Worm (Caenorhabditis elegans) whole organism, young adult: Measurements from ENCODE around the gene T27A10.5.
A peak's percentile ranks its signal among the peaks of the same experiment; 100 is the strongest.

Experiments used
- C06A6.2 ChIP-seq: fragments of 200-800 bp; sonication (Bioruptor generic); conservative IDR thresholded peaks from 2 replicates; pipeline ENCODE4 v1.3.6; 2022; ENCODE audit warnings: missing genetic modification characterization, missing compliant biosample characterization
- F22D6.2 ChIP-seq: sonication (generic microtip); optimal IDR thresholded peaks from 2 replicates; lab custom pipeline; 2016; ENCODE audit warnings: mild to moderate bottlenecking, missing genetic modification characterization, missing compliant biosample characterization
- F49E8.2 ChIP-seq: sonication (generic microtip); optimal IDR thresholded peaks from 3 replicates; lab custom pipeline; 2017; ENCODE audit warnings: missing genetic modification characterization, mild to moderate bottlenecking, missing compliant biosample characterization, antibody characterized with exemption, moderate library complexity; ENCODE audit not compliant: insufficient read depth
- F55B11.4 ChIP-seq: sonication (generic microtip); optimal IDR thresholded peaks from 2 replicates; lab custom pipeline; 2016; ENCODE audit warnings: missing compliant biosample characterization, missing genetic modification characterization, borderline replicate concordance; ENCODE audit not compliant: insufficient read depth
- F57A8.1 ChIP-seq: fragments of 200-800 bp; sonication (Bioruptor generic); optimal IDR thresholded peaks from 2 replicates; lab custom pipeline; 2018; ENCODE audit warnings: mild to moderate bottlenecking, missing genetic modification characterization, moderate library complexity, missing compliant biosample characterization
- T07F8.4 ChIP-seq: sonication (generic microtip); optimal IDR thresholded peaks from 2 replicates; lab custom pipeline; 2016; ENCODE audit warnings: mild to moderate bottlenecking, missing genetic modification characterization, moderate library complexity, missing compliant biosample characterization
- aptf-2 ChIP-seq: fragments of 200-800 bp; sonication (Bioruptor generic); conservative IDR thresholded peaks from 2 replicates; pipeline ENCODE4 v1.3.6; 2022; ENCODE audit warnings: missing genetic modification reagents, missing genetic modification characterization, missing compliant biosample characterization
- aptf-3 ChIP-seq: fragments of 200-800 bp; sonication (Bioruptor generic); IDR thresholded peaks from 2 replicates; pipeline ENCODE4 v1.3.6; 2022; ENCODE audit warnings: missing genetic modification characterization, missing compliant biosample characterization
- athp-1 ChIP-seq: sonication (generic microtip); optimal IDR thresholded peaks from 2 replicates; lab custom pipeline; 2017; ENCODE audit warnings: mild to moderate bottlenecking, missing genetic modification characterization, missing compliant biosample characterization
- attf-5 ChIP-seq: fragments of 200-800 bp; sonication (Bioruptor generic); optimal IDR thresholded peaks from 2 replicates; lab custom pipeline; 2018; ENCODE audit warnings: mild to moderate bottlenecking, missing genetic modification characterization, missing compliant biosample characterization
- cebp-1 ChIP-seq, 2 experiments: fragments of 200-800 bp in 1 of 2; sonication (Bioruptor generic) in 1 of 2; sonication (generic microtip) in 1 of 2; IDR thresholded peaks in 1 of 2; optimal IDR thresholded peaks in 1 of 2; 2 replicates each; pipeline versions ENCODE4 v1.3.6 to Lab custom; 2017 to 2022; ENCODE audit warnings: missing compliant biosample characterization in 2 of 2, missing genetic modification characterization in 2 of 2, mild to moderate bottlenecking in 1 of 2, missing genetic modification reagents in 1 of 2, moderate library complexity in 1 of 2
- cebp-2 ChIP-seq: fragments of 200-800 bp; sonication (Bioruptor generic); IDR thresholded peaks from 2 replicates; pipeline ENCODE4 v1.3.6; 2022; ENCODE audit warnings: missing genetic modification characterization, missing compliant biosample characterization
- ceh-27 ChIP-seq: fragments of 200-800 bp; sonication (Bioruptor generic); optimal IDR thresholded peaks from 2 replicates; lab custom pipeline; 2018; ENCODE audit warnings: mild to moderate bottlenecking, missing genetic modification characterization, moderate library complexity, missing compliant biosample characterization
- ceh-79 ChIP-seq: sonication (generic microtip); optimal IDR thresholded peaks from 2 replicates; lab custom pipeline; 2017; ENCODE audit warnings: mild to moderate bottlenecking, missing genetic modification characterization, missing compliant biosample characterization
- die-1 ChIP-seq: sonication (generic microtip); optimal IDR thresholded peaks from 2 replicates; lab custom pipeline; 2016; ENCODE audit warnings: missing genotype, mild to moderate bottlenecking, missing genetic modification characterization, missing compliant biosample characterization
- dpff-1 ChIP-seq: sonication (generic microtip); optimal IDR thresholded peaks from 2 replicates; lab custom pipeline; 2017; ENCODE audit warnings: mild to moderate bottlenecking, missing genetic modification characterization, missing compliant biosample characterization
- efl-1 ChIP-seq: fragments of 150-350 bp; optimal IDR thresholded peaks from 2 replicates; lab custom pipeline; 2014; ENCODE audit warnings: missing biosample characterization, missing genetic modification reagents, missing genetic modification characterization
- egrh-3 ChIP-seq: fragments of 200-800 bp; sonication (Bioruptor generic); IDR thresholded peaks from 2 replicates; pipeline ENCODE4 v1.3.6; 2022; ENCODE audit warnings: missing genetic modification reagents, missing genetic modification characterization, missing compliant biosample characterization
- fkh-3 ChIP-seq: sonication (generic microtip); optimal IDR thresholded peaks from 2 replicates; lab custom pipeline; 2016; ENCODE audit warnings: mild to moderate bottlenecking, missing genetic modification characterization, missing compliant biosample characterization
- hlh-26 ChIP-seq: fragments of 200-800 bp; sonication (Bioruptor generic); conservative IDR thresholded peaks from 2 replicates; pipeline ENCODE4 v1.3.6; 2022; ENCODE audit warnings: missing genetic modification reagents, missing genetic modification characterization, missing compliant biosample characterization
- hmg-1.2 ChIP-seq: fragments of 200-800 bp; sonication (Bioruptor generic); IDR thresholded peaks from 2 replicates; pipeline ENCODE4 v1.3.6; 2022; ENCODE audit warnings: missing genetic modification reagents, missing genetic modification characterization, missing compliant biosample characterization
- hmg-20 ChIP-seq: fragments of 200-800 bp; sonication (Bioruptor generic); IDR thresholded peaks from 2 replicates; pipeline ENCODE4 v1.3.6; 2022; ENCODE audit warnings: missing genetic modification reagents, missing genetic modification characterization, missing compliant biosample characterization
- lin-54 ChIP-seq: fragments of 200-800 bp; sonication (Bioruptor generic); optimal IDR thresholded peaks from 2 replicates; lab custom pipeline; 2018; ENCODE audit warnings: mild to moderate bottlenecking, missing genetic modification characterization, missing compliant biosample characterization
- madf-3 ChIP-seq: fragments of 200-800 bp; sonication (Bioruptor generic); IDR thresholded peaks from 2 replicates; pipeline ENCODE4 v1.3.6; 2022; ENCODE audit warnings: missing genetic modification reagents, missing genetic modification characterization, missing compliant biosample characterization
- madf-6 ChIP-seq: fragments of 200-800 bp; sonication (Bioruptor generic); IDR thresholded peaks from 2 replicates; pipeline ENCODE4 v1.3.6; 2022; ENCODE audit warnings: missing genetic modification reagents, missing genetic modification characterization, missing compliant biosample characterization
- mcd-1 ChIP-seq: fragments of 200-800 bp; sonication (Bioruptor generic); IDR thresholded peaks from 2 replicates; pipeline ENCODE4 v1.3.6; 2022; ENCODE audit warnings: missing genetic modification reagents, missing genetic modification characterization, missing compliant biosample characterization
- mxl-1 ChIP-seq: sonication (generic microtip); optimal IDR thresholded peaks from 2 replicates; lab custom pipeline; 2016; ENCODE audit warnings: missing genetic modification characterization, missing compliant biosample characterization
- nhr-179 ChIP-seq: sonication (generic microtip); optimal IDR thresholded peaks from 2 replicates; lab custom pipeline; 2016; ENCODE audit warnings: mild to moderate bottlenecking, missing genetic modification characterization, missing compliant biosample characterization
- nhr-90 ChIP-seq: sonication (generic microtip); optimal IDR thresholded peaks from 2 replicates; lab custom pipeline; 2016; ENCODE audit warnings: missing genotype, mild to moderate bottlenecking, missing genetic modification characterization, missing compliant biosample characterization
- pbrm-1 ChIP-seq: fragments of 200-800 bp; sonication (Bioruptor generic); IDR thresholded peaks from 2 replicates; pipeline ENCODE4 v1.3.6; 2022; ENCODE audit warnings: missing genetic modification reagents, missing genetic modification characterization, missing compliant biosample characterization
- rcor-1 ChIP-seq: fragments of 200-800 bp; sonication (Bioruptor generic); IDR thresholded peaks from 2 replicates; pipeline ENCODE4 v1.3.6; 2022; ENCODE audit warnings: missing genetic modification reagents, missing genetic modification characterization, missing compliant biosample characterization
- rec-8 ChIP-seq, 2 experiments: sonication (generic microtip); optimal IDR thresholded peaks; 2 replicates each; lab custom pipeline; 2016; ENCODE audit warnings: mild to moderate bottlenecking in 2 of 2, missing genetic modification characterization in 2 of 2, missing genetic modification reagents in 2 of 2, missing genotype in 2 of 2, missing biosample characterization in 1 of 2, missing compliant biosample characterization in 1 of 2, moderate library complexity in 1 of 2
- sea-2 ChIP-seq: fragments of 200-800 bp; sonication (Bioruptor generic); IDR thresholded peaks from 2 replicates; pipeline ENCODE4 v1.3.6; 2022; ENCODE audit warnings: missing genetic modification characterization, missing compliant biosample characterization
- snpc-1.3 ChIP-seq: sonication (generic microtip); optimal IDR thresholded peaks from 2 replicates; lab custom pipeline; 2017; ENCODE audit warnings: missing genetic modification characterization, mild to moderate bottlenecking, missing compliant biosample characterization, antibody characterized with exemption, moderate library complexity, missing genotype, missing genetic modification reagents; ENCODE audit not compliant: insufficient read depth
- unc-130 ChIP-seq: sonication (generic microtip); optimal IDR thresholded peaks from 2 replicates; lab custom pipeline; 2016; ENCODE audit warnings: missing genetic modification reagents, missing genetic modification characterization, missing compliant biosample characterization
- xnd-1 ChIP-seq: sonication (generic microtip); optimal IDR thresholded peaks from 2 replicates; lab custom pipeline; 2016; ENCODE audit warnings: missing genotype, missing genetic modification reagents, missing genetic modification characterization, missing compliant biosample characterization
- ztf-25 ChIP-seq: fragments of 200-800 bp; sonication (Bioruptor generic); IDR thresholded peaks from 2 replicates; pipeline ENCODE4 v1.3.6; 2022; ENCODE audit warnings: missing genetic modification reagents, missing genetic modification characterization, missing compliant biosample characterization

Gene T27A10.5

ce11 chrX:3590510-3590909 is 17.1 kb upstream of the T27A10.5 start:
- TF ChIP-seq hlh-26 (GFP tag; lab: Robert Waterston, UW) (no peak), rec-8 (tag; optimal IDR thresholded peaks at IDR 0.05; lab: Kevin White, UChicago) (no peak)

- TF ChIP-seq hmg-20 (GFP tag; lab: Robert Waterston, UW) (no peak), egrh-3 (GFP tag; lab: Robert Waterston, UW) (peak; percentile 50; the same call in 1 of the 2 replicates), cebp-2 (GFP tag; lab: Robert Waterston, UW) (no peak), hmg-1.2 (GFP tag; lab: Robert Waterston, UW) (peak; percentile 60; the same call in 1 of the 2 replicates), nhr-90 (tag; lab: Kevin White, UChicago) (no peak), athp-1 (no peak), rcor-1 (GFP tag; lab: Robert Waterston, UW) (no peak), madf-3 (GFP tag; lab: Robert Waterston, UW) (no peak), mxl-1 (tag; lab: Kevin White, UChicago) (no peak), aptf-2 (GFP tag; lab: Robert Waterston, UW) (no peak)
These were observed 12.2 kb upstream of the T27A10.5 start, which contains the start of gene T27A10.2 for ce11 chrX:3585625-3586024. T27A10.2 (plus strand) TSS chrX:3585957.

- TF ChIP-seq athp-1 = no peak
- TF ChIP-seq aptf-3 (GFP tag; lab: Robert Waterston, UW) = no peak
- no peak for TF ChIP-seq madf-6 (GFP tag; lab: Robert Waterston, UW)
- no peak for TF ChIP-seq ceh-79 (tag; lab: Kevin White, UChicago)
- TF ChIP-seq die-1 (tag; lab: Kevin White, UChicago) = no peak
- TF ChIP-seq F22D6.2 (tag; lab: Kevin White, UChicago) = no peak
- TF ChIP-seq F55B11.4 (tag; lab: Kevin White, UChicago) = no peak
- TF ChIP-seq snpc-1.3 = no peak
- no peak for TF ChIP-seq F57A8.1 (GFP tag; lab: Kevin White, UChicago)
- no peak for TF ChIP-seq nhr-179 (tag; lab: Kevin White, UChicago)
- TF ChIP-seq sea-2 (GFP tag; lab: Robert Waterston, UW) = no peak
- no peak for TF ChIP-seq lin-54 (GFP tag; lab: Kevin White, UChicago)
- TF ChIP-seq mcd-1 (GFP tag; lab: Robert Waterston, UW) = no peak
- no peak for TF ChIP-seq fkh-3 (tag; lab: Kevin White, UChicago)
- no peak for TF ChIP-seq T07F8.4
- TF ChIP-seq ceh-27 (GFP tag; lab: Kevin White, UChicago) = no peak
- TF ChIP-seq attf-5 (GFP tag; lab: Kevin White, UChicago) = no peak
- TF ChIP-seq, all 124 proteins: peak for 0
These were observed 11.1 kb upstream of the T27A10.5 start for ce11 chrX:3584481-3584880.

ce11 chrX:3583436-3583835 is 10.1 kb upstream of the T27A10.5 start:
- no peak for TF ChIP-seq ztf-25
- no peak for TF ChIP-seq madf-6 (GFP tag; lab: Robert Waterston, UW)
- TF ChIP-seq egrh-3 (GFP tag; lab: Robert Waterston, UW) = no peak
- no peak for TF ChIP-seq dpff-1
- no peak for TF ChIP-seq xnd-1
- no peak for TF ChIP-seq unc-130

ce11 chrX:3581813-3582212 is 8.4 kb upstream of the T27A10.5 start:
- TF ChIP-seq efl-1 (GFP tag; lab: Kevin White, UChicago) (no peak), cebp-1 (GFP tag; IDR thresholded peaks at IDR 0.05; lab: Robert Waterston, UW) (no peak), cebp-1 (tag; optimal IDR thresholded peaks at IDR 0.05; lab: Kevin White, UChicago) (no peak), pbrm-1 (GFP tag; lab: Robert Waterston, UW) (no peak), lin-54 (GFP tag; lab: Kevin White, UChicago) (no peak), C06A6.2 (GFP tag; lab: Robert Waterston, UW) (no peak), T07F8.4 (no peak), F49E8.2 (tag; lab: Kevin White, UChicago) (no peak)
